Fruit fly (Drosophila melanogaster) whole organism, pupa: ENCODE data around the gene Ogg1.

Experiments used
- CG10348 ChIP-seq: fragments of 200-800 bp; sonication (Bioruptor generic); IDR thresholded peaks from 2 replicates; pipeline ENCODE4 v1.3.6; 2022; ENCODE audit warnings: missing biosample characterization, missing genetic modification characterization
- CG12605 ChIP-seq: fragments of 200-800 bp; sonication (Bioruptor generic); IDR thresholded peaks from 2 replicates; pipeline ENCODE4 v1.3.6; 2022; ENCODE audit warnings: missing biosample characterization, missing genetic modification characterization
- CG13204 ChIP-seq: fragments of 200-800 bp; sonication (Bioruptor generic); optimal IDR thresholded peaks from 2 replicates; lab custom pipeline; 2018; ENCODE audit warnings: missing biosample characterization, mild to moderate bottlenecking, missing genetic modification characterization, moderate library complexity
- CG14655 ChIP-seq: fragments of 200-800 bp; sonication (Bioruptor generic); optimal IDR thresholded peaks from 3 replicates; lab custom pipeline; 2017; ENCODE audit warnings: mild to moderate bottlenecking, missing biosample characterization, missing genetic modification reagents, missing genetic modification characterization
- CG15710 ChIP-seq: fragments of 200-800 bp; sonication (Bioruptor generic); optimal IDR thresholded peaks from 2 replicates; lab custom pipeline; 2018; ENCODE audit warnings: missing biosample characterization, mild to moderate bottlenecking, missing genetic modification characterization, moderate library complexity
- CG17806 ChIP-seq: fragments of 200-800 bp; sonication (Bioruptor generic); optimal IDR thresholded peaks from 2 replicates; lab custom pipeline; 2018; ENCODE audit warnings: missing biosample characterization, mild to moderate bottlenecking, missing genetic modification characterization, moderate library complexity
- CG32121 ChIP-seq: fragments of 200-800 bp; sonication (Bioruptor generic); IDR thresholded peaks from 2 replicates; pipeline ENCODE4 v1.3.6; 2022; ENCODE audit warnings: missing biosample characterization, missing genetic modification characterization
- CG34367 ChIP-seq: fragments of 200-800 bp; sonication (Bioruptor generic); optimal IDR thresholded peaks from 2 replicates; lab custom pipeline; 2018; ENCODE audit warnings: missing biosample characterization, mild to moderate bottlenecking, missing genetic modification characterization
- CG4496 ChIP-seq: fragments of 200-800 bp; sonication (Bioruptor generic); IDR thresholded peaks from 3 replicates; pipeline ENCODE4 v1.3.6; 2022; ENCODE audit warnings: missing biosample characterization, missing genetic modification characterization
- CG8159 ChIP-seq: fragments of 200-800 bp; sonication (Bioruptor generic); optimal IDR thresholded peaks from 3 replicates; lab custom pipeline; 2018; ENCODE audit warnings: missing biosample characterization, mild to moderate bottlenecking, missing genetic modification characterization, moderate library complexity
- CG8301 ChIP-seq: fragments of 200-800 bp; sonication (Bioruptor generic); optimal IDR thresholded peaks from 2 replicates; lab custom pipeline; 2018; ENCODE audit warnings: missing biosample characterization, mild to moderate bottlenecking, missing genetic modification characterization
- CG9948 ChIP-seq: fragments of 200-800 bp; sonication (Bioruptor generic); optimal IDR thresholded peaks from 2 replicates; lab custom pipeline; 2018; ENCODE audit warnings: missing biosample characterization, mild to moderate bottlenecking, missing genetic modification characterization, moderate library complexity
- D1 ChIP-seq: fragments of 200-800 bp; sonication (Bioruptor generic); optimal IDR thresholded peaks from 2 replicates; lab custom pipeline; 2018; ENCODE audit warnings: missing biosample characterization, mild to moderate bottlenecking, missing genetic modification characterization, moderate library complexity
- EcR ChIP-seq: fragments of 200-800 bp; sonication (Bioruptor generic); optimal IDR thresholded peaks from 3 replicates; lab custom pipeline; 2019; ENCODE audit warnings: missing biosample characterization, missing genetic modification characterization, mild to moderate bottlenecking, moderate library complexity, missing genetic modification reagents
- Ets98B ChIP-seq: fragments of 200-800 bp; sonication (Bioruptor generic); IDR thresholded peaks from 2 replicates; pipeline ENCODE4 v1.3.6; 2022; ENCODE audit warnings: missing biosample characterization, missing genetic modification characterization
- Pif1A ChIP-seq: fragments of 200-800 bp; sonication (Bioruptor generic); optimal IDR thresholded peaks from 3 replicates; lab custom pipeline; 2016; ENCODE audit warnings: missing biosample characterization, missing genetic modification characterization
- Pif1B ChIP-seq: fragments of 200-800 bp; sonication (Bioruptor generic); optimal IDR thresholded peaks from 3 replicates; lab custom pipeline; 2016; ENCODE audit warnings: missing biosample characterization, missing genetic modification characterization
- Snoo ChIP-seq: fragments of 200-800 bp; sonication (Bioruptor generic); optimal IDR thresholded peaks from 3 replicates; lab custom pipeline; 2017; ENCODE audit warnings: missing biosample characterization, mild to moderate bottlenecking, missing genetic modification characterization, inconsistent platforms
- fd96Ca ChIP-seq: fragments of 200-800 bp; sonication (Bioruptor generic); IDR thresholded peaks from 3 replicates; pipeline ENCODE4 v1.3.6; 2022; ENCODE audit warnings: missing biosample characterization, missing genetic modification characterization
- gl ChIP-seq: fragments of 200-800 bp; sonication (Bioruptor generic); optimal IDR thresholded peaks from 2 replicates; lab custom pipeline; 2018; ENCODE audit warnings: missing biosample characterization, mild to moderate bottlenecking, missing genetic modification characterization
- rn ChIP-seq: fragments of 200-800 bp; sonication (Bioruptor generic); IDR thresholded peaks from 2 replicates; pipeline ENCODE4 v1.3.6; 2022; ENCODE audit warnings: missing biosample characterization, missing genetic modification characterization

Gene Ogg1

dm6 chrX:8671348-8672298, 18.5 kb upstream of the Ogg1 start:
- TF ChIP-seq CG8301 (tag; lab: Kevin White, UChicago) (no peak), fd96Ca (GFP tag; lab: Robert Waterston, UW) (no peak), CG8159 (no peak)

DNA sequence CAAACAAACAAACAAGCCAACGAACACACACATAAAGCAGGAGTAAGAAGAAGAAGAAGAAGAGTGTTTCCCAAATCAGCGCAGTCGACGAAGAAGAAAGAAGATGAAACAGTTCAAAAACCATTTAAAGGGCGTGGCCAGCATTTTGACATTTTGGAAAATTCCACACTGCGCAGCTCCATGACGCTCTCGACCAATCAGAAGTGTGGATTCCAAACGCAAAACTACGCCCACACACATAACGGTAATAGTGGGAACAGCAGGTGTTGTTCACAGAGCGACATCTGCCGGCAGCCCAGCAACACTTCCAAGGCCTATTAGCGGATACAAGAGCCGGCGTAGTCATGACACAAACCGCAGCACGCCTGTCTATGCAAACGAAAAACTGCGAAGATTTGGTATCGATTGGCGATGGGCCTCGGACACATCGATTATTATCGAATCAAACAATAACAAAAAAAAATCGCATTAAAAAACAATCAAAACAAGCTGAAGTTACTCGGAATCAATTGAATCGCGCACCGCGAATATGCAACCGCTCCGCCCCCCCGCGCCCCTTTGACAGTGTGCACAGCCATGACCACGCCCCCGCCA, 13.4 kb upstream of the Ogg1 start, which contains the start of gene Rubicon:
Gene Rubicon, plus strand, starts transcription at position 433 of the 594 bp plus-strand sequence.
- TF ChIP-seq Ets98B (GFP tag; lab: Robert Waterston, UW) (peak; percentile 71), CG32121 (GFP tag; lab: Robert Waterston, UW) (peak; percentile 84), CG10348 (no peak), CG14655 (peak; percentile 72), Snoo (tag; lab: Kevin White, UChicago) (peak; percentile 26), CG4496 (GFP tag; lab: Robert Waterston, UW) (peak; percentile 88), CG8159 (peak; percentile 57), rn (GFP tag; lab: Robert Waterston, UW) (peak; percentile 72), CG17806 (tag; lab: Kevin White, UChicago) (peak; percentile 44), CG9948 (peak; percentile 53), CG12605 (peak; percentile 90), CG8301 (tag; lab: Kevin White, UChicago) (peak; percentile 50), gl (tag; lab: Kevin White, UChicago) (peak; percentile 84), D1 (tag; lab: Kevin White, UChicago) (no peak), fd96Ca (GFP tag; lab: Robert Waterston, UW) (peak; percentile 81), CG34367 (tag; lab: Kevin White, UChicago) (peak; percentile 73), CG13204 (GFP tag; lab: Kevin White, UChicago) (peak; percentile 50), EcR (peak; percentile 13), Pif1B (no peak), Pif1A (GFP tag; lab: Kevin White, UChicago) (no peak), CG15710 (tag; lab: Kevin White, UChicago) (peak; percentile 62)

- TF ChIP-seq D1 (tag; lab: Kevin White, UChicago) = no peak
- TF ChIP-seq rn (GFP tag; lab: Robert Waterston, UW) = no peak
- peak; percentile 88 for TF ChIP-seq CG32121 (GFP tag; lab: Robert Waterston, UW)
- no peak; the same call in 1 of the 2 replicates for TF ChIP-seq CG10348
- peak; percentile 31 for TF ChIP-seq CG8301 (tag; lab: Kevin White, UChicago)
- TF ChIP-seq CG15710 (tag; lab: Kevin White, UChicago) = no peak
- no peak for TF ChIP-seq CG34367 (tag; lab: Kevin White, UChicago)
- TF ChIP-seq CG12605 = no peak
- no peak for TF ChIP-seq CG13204 (GFP tag; lab: Kevin White, UChicago)
- TF ChIP-seq Snoo (tag; lab: Kevin White, UChicago) = peak; percentile 85
- TF ChIP-seq CG8159 = peak; percentile 34
- peak; percentile 4 for TF ChIP-seq CG17806 (tag; lab: Kevin White, UChicago)
- no peak for TF ChIP-seq EcR
- no peak for TF ChIP-seq CG14655
- TF ChIP-seq Pif1A (GFP tag; lab: Kevin White, UChicago) = peak; percentile 89
- TF ChIP-seq fd96Ca (GFP tag; lab: Robert Waterston, UW) = no peak
- TF ChIP-seq CG4496 (GFP tag; lab: Robert Waterston, UW) = peak; percentile 58
- no peak for TF ChIP-seq CG9948
- no peak for TF ChIP-seq gl (tag; lab: Kevin White, UChicago)
- TF ChIP-seq Pif1B = peak; percentile 85
- peak; percentile 57 for TF ChIP-seq Ets98B (GFP tag; lab: Robert Waterston, UW)
These were observed 12.7 kb upstream of the Ogg1 start for dm6 chrX:8677434-8677833.

DNA sequence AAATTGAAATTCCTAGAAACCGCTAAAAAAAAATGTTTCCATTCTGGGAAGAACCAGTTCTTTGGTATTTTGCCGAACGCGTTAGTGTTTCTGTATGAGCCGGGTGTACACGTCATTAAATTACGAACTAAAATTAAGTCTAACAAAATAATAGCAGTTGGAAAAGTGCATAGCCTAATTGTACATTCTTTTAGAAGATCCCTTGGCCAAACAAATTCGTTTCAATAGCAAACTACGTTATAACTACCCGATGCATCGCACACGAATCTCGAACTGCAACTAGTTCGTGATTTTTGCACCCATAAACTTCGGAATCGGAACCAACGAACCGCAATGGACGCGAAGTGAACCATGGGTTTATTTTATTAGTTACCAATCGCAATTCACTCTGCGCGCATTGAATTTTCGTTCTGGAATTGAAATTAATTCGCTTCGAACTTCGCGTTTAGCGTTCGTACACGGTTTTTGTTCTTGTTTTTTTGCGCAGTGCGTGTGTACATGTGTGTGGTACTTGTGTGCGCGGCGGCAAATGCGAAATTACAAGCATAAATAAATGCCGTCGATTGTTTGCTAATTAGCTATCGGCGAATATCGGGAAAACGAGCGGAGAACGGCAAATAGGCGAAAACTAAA, 8.8 kb upstream of the Ogg1 start, which contains the start of gene CAH3:
Gene CAH3, plus strand, starts transcription at position 64 of the 633 bp plus-strand sequence.
- TF ChIP-seq gl (tag; lab: Kevin White, UChicago) (peak; percentile 94), Pif1A (GFP tag; lab: Kevin White, UChicago) (peak; percentile 95), CG17806 (tag; lab: Kevin White, UChicago) (peak; percentile 93), D1 (tag; lab: Kevin White, UChicago) (peak; percentile 72), Ets98B (GFP tag; lab: Robert Waterston, UW) (peak; percentile 95), CG12605 (peak; percentile 92), CG8159 (peak; percentile 95), Snoo (tag; lab: Kevin White, UChicago) (peak; percentile 94), CG10348 (peak; percentile 58; the same call in 1 of the 2 replicates), CG34367 (tag; lab: Kevin White, UChicago) (peak; percentile 96), CG14655 (peak; percentile 96), CG8301 (tag; lab: Kevin White, UChicago) (peak; percentile 95), rn (GFP tag; lab: Robert Waterston, UW) (peak; percentile 81), CG32121 (GFP tag; lab: Robert Waterston, UW) (peak; percentile 93), fd96Ca (GFP tag; lab: Robert Waterston, UW) (peak; percentile 97), CG4496 (GFP tag; lab: Robert Waterston, UW) (peak; percentile 95), CG15710 (tag; lab: Kevin White, UChicago) (peak; percentile 96), EcR (peak; percentile 33), CG13204 (GFP tag; lab: Kevin White, UChicago) (peak; percentile 84), Pif1B (peak; percentile 94), CG9948 (peak; percentile 93)
